Fruit fly (Drosophila melanogaster): ENCODE data around the gene CG6576.

Gene CG6576

dm6 chr3L:8718602-8719001 lies 37.2 kb upstream of the CG6576 start (continued):
- TF ChIP-seq onecut (GFP tag; IDR thresholded peaks at IDR 0.05) (no peak), Scr (GFP tag; IDR thresholded peaks at IDR 0.05; ENCODE audit: partially characterized antibody) (peak; percentile 77), Dek (tag; optimal IDR thresholded peaks at IDR 0.05) (peak; percentile 53), CG18011 (GFP tag; optimal IDR thresholded peaks at IDR 0.05) (no peak), dmrt99B (tag; optimal IDR thresholded peaks at IDR 0.05) (peak; percentile 27), Sry-δ (GFP tag; optimal IDR thresholded peaks at IDR 0.05) (peak; percentile 66), amos (GFP tag; IDR thresholded peaks at IDR 0.05; ENCODE audit: partially characterized antibody) (peak; percentile 84), hb (GFP tag; IDR thresholded peaks at IDR 0.05; ENCODE audit: partially characterized antibody) (0 out of 3 replicates have a peak, but pooled peaks have one; percentile 12), CG3407 (GFP tag; optimal IDR thresholded peaks at IDR 0.05) (no peak), CG17361 (GFP tag; IDR thresholded peaks at IDR 0.05) (peak; percentile 30; the same call in 1 of the 3 replicates), Meics (GFP tag; optimal IDR thresholded peaks at IDR 0.05) (peak; percentile 19), CG11696 (GFP tag; IDR thresholded peaks at IDR 0.05) (0 out of 2 replicates have a peak, but pooled peaks have one; percentile 11), Bgb (GFP tag; IDR thresholded peaks at IDR 0.05; ENCODE audit: partially characterized antibody) (peak; percentile 91), Stat92E (GFP tag; optimal IDR thresholded peaks at IDR 0.05) (peak in 1 of 3 experiments; percentile 43), sna (GFP tag; IDR thresholded peaks at IDR 0.05; ENCODE audit: partially characterized antibody) (peak; percentile 50; the same call in 1 of the 2 replicates), CG2199 (GFP tag; IDR thresholded peaks at IDR 0.05) (peak; percentile 32; the same call in 1 of the 3 replicates), CG32767 (GFP tag; IDR thresholded peaks at IDR 0.05) (no peak), CG6272 (GFP tag; IDR thresholded peaks at IDR 0.05) (no peak), NC2β (GFP tag; optimal IDR thresholded peaks at IDR 0.05) (no peak), Fer3 (tag; optimal IDR thresholded peaks at IDR 0.05) (peak; percentile 19), CG6791 (GFP tag; IDR thresholded peaks at IDR 0.05; ENCODE audit: partially characterized antibody) (peak; percentile 78), sug (tag; optimal IDR thresholded peaks at IDR 0.05) (peak; percentile 46), CG33557 (GFP tag; optimal IDR thresholded peaks at IDR 0.05) (no peak), CG10209 (GFP tag; optimal IDR thresholded peaks at IDR 0.05) (no peak), bbx (GFP tag; IDR thresholded peaks at IDR 0.05; ENCODE audit: partially characterized antibody) (peak; percentile 82), Lpt (GFP tag; optimal IDR thresholded peaks at IDR 0.05) (no peak), CG10267 (tag; optimal IDR thresholded peaks at IDR 0.05) (peak; percentile 65), Hmx (GFP tag; optimal IDR thresholded peaks at IDR 0.05) (no peak), lab (GFP tag; optimal IDR thresholded peaks at IDR 0.05) (no peak), zen (tag; optimal IDR thresholded peaks at IDR 0.05) (no peak), HLH3B (GFP tag; IDR thresholded peaks at IDR 0.05) (peak; percentile 5; the same call in 1 of the 2 replicates), CG32532 (GFP tag; IDR thresholded peaks at IDR 0.05) (peak; percentile 62), cwo (GFP tag; optimal IDR thresholded peaks at IDR 0.05) (no peak), ase (GFP tag; IDR thresholded peaks at IDR 0.05) (peak; percentile 31; the same call in 1 of the 3 replicates), shn (GFP tag; optimal IDR thresholded peaks at IDR 0.05) (no peak), lola (GFP tag; optimal IDR thresholded peaks at IDR 0.05) (no peak), kni (GFP tag; optimal IDR thresholded peaks at IDR 0.05) (no peak), Adf1 (GFP tag; IDR thresholded peaks at IDR 0.05) (no peak), CG42726 (GFP tag; IDR thresholded peaks at IDR 0.05; ENCODE audit: partially characterized antibody) (peak; percentile 73; the same call in 1 of the 2 replicates), gcm (GFP tag; optimal IDR thresholded peaks at IDR 0.05) (no peak), sens (GFP tag) (peak; percentile 40), CG15073 (GFP tag; optimal IDR thresholded peaks at IDR 0.05) (no peak), CG12659 (GFP tag; optimal IDR thresholded peaks at IDR 0.05) (peak; percentile 1), Taf1 (GFP tag; IDR thresholded peaks at IDR 0.05) (no peak), CG11695 (GFP tag; IDR thresholded peaks at IDR 0.05) (peak; percentile 92), nerfin-2 (GFP tag; IDR thresholded peaks at IDR 0.05; ENCODE audit: partially characterized antibody) (peak; percentile 61), Ets97D (GFP tag; optimal IDR thresholded peaks at IDR 0.05) (peak; percentile 31), pzg (GFP tag; optimal IDR thresholded peaks at IDR 0.05) (peak; percentile 70), pita (GFP tag; optimal IDR thresholded peaks at IDR 0.05) (no peak)
